Worm (Caenorhabditis elegans): ENCODE results near the gene F23H11.4.

F23H11.4 gene

ce11 chrIII:937961-938360 lies 30.6 kb upstream of the F23H11.4 start, which contains the start of gene fbxa-56:
Gene fbxa-56 (minus strand): TSS chrIII:938061.
- TF ChIP-seq fax-1 (tag; optimal IDR thresholded peaks at IDR 0.05) (no peak), che-1 (tag; optimal IDR thresholded peaks at IDR 0.05) (no peak)

ce11 chrIII:936037-936507 lies 28.7 kb upstream of the F23H11.4 start, which contains the start of gene fbxa-55:
Gene fbxa-55 (minus strand): TSS chrIII:936087.
- TF ChIP-seq ceh-2 (tag; optimal IDR thresholded peaks at IDR 0.05) (no peak), unc-55 (GFP tag; optimal IDR thresholded peaks at IDR 0.05) (no peak), eyg-1 (tag; optimal IDR thresholded peaks at IDR 0.05) (no peak), ref-2 (tag; optimal IDR thresholded peaks at IDR 0.05) (no peak), nhr-232 (tag; optimal IDR thresholded peaks at IDR 0.05) (no peak), dve-1 (tag; optimal IDR thresholded peaks at IDR 0.05) (no peak), pha-4 (tag; optimal IDR thresholded peaks at IDR 0.05) (no peak), dmd-4 (tag; optimal IDR thresholded peaks at IDR 0.05; ENCODE audit: borderline replicate concordance) (no peak), lin-11 (tag; optimal IDR thresholded peaks at IDR 0.05) (no peak), ztf-16 (tag; optimal IDR thresholded peaks at IDR 0.05) (no peak), ceh-30 (tag; optimal IDR thresholded peaks at IDR 0.05) (no peak), sox-2 (GFP tag; IDR thresholded peaks at IDR 0.05) (no peak), hlh-8 (tag; optimal IDR thresholded peaks at IDR 0.05) (no peak)

- TF ChIP-seq ceh-31 (tag; optimal IDR thresholded peaks at IDR 0.05): peak; percentile 81
- peak; percentile 12 for TF ChIP-seq ceh-24 (tag; optimal IDR thresholded peaks at IDR 0.05)
- peak; percentile 67 for TF ChIP-seq unc-42 (tag; optimal IDR thresholded peaks at IDR 0.05)
- peak; percentile 32 for TF ChIP-seq ceh-6 (GFP tag; optimal IDR thresholded peaks at IDR 0.05)
- peak; percentile 97 for TF ChIP-seq tbx-2 (tag; optimal IDR thresholded peaks at IDR 0.05)
- peak; percentile 91 for TF ChIP-seq hlh-8 (tag; optimal IDR thresholded peaks at IDR 0.05)
- peak; percentile 94 for TF ChIP-seq lin-11 (tag; optimal IDR thresholded peaks at IDR 0.05)
- TF ChIP-seq fax-1 (tag; optimal IDR thresholded peaks at IDR 0.05): peak; percentile 79
- peak; percentile 90 for TF ChIP-seq fkh-6 (tag; optimal IDR thresholded peaks at IDR 0.05)
- TF ChIP-seq gmeb-2 (tag; optimal IDR thresholded peaks at IDR 0.05): peak; percentile 80
- peak; percentile 76 for TF ChIP-seq C08G9.2 (tag; optimal IDR thresholded peaks at IDR 0.05)
- peak; percentile 42 for TF ChIP-seq ztf-16 (tag; optimal IDR thresholded peaks at IDR 0.05)
- TF ChIP-seq ref-2 (tag; optimal IDR thresholded peaks at IDR 0.05): peak; percentile 53
- peak; percentile 45 for TF ChIP-seq ceh-2 (tag; optimal IDR thresholded peaks at IDR 0.05)
- TF ChIP-seq eyg-1 (tag; optimal IDR thresholded peaks at IDR 0.05): peak; percentile 57
- TF ChIP-seq pag-3 (tag; optimal IDR thresholded peaks at IDR 0.05; ENCODE audit: borderline replicate concordance): peak; percentile 97
- peak; percentile 63 for TF ChIP-seq syd-9 (tag; optimal IDR thresholded peaks at IDR 0.05)
- TF ChIP-seq sox-4 (tag; optimal IDR thresholded peaks at IDR 0.05): peak; percentile 94
- peak; percentile 88 for TF ChIP-seq hlh-6 (tag; optimal IDR thresholded peaks at IDR 0.05)
- TF ChIP-seq ceh-19 (GFP tag; optimal IDR thresholded peaks at IDR 0.05): peak; percentile 91
- TF ChIP-seq sdc-2 (tag; optimal IDR thresholded peaks at IDR 0.05): peak; percentile 72
- peak; percentile 79 for TF ChIP-seq F13H6.1 (tag; optimal IDR thresholded peaks at IDR 0.05)
- peak; percentile 62 for TF ChIP-seq tbx-7 (tag; optimal IDR thresholded peaks at IDR 0.05)
- peak; percentile 97 for TF ChIP-seq elt-4 (tag; optimal IDR thresholded peaks at IDR 0.05)
- TF ChIP-seq ceh-14 (tag; optimal IDR thresholded peaks at IDR 0.05): peak; percentile 83
- TF ChIP-seq madf-2 (tag; optimal IDR thresholded peaks at IDR 0.05): peak; percentile 97
- TF ChIP-seq T23F11.4 (GFP tag; optimal IDR thresholded peaks at IDR 0.05): peak; percentile 56
- peak; percentile 91 for TF ChIP-seq lim-6 (tag; optimal IDR thresholded peaks at IDR 0.05)
- TF ChIP-seq che-1 (tag; optimal IDR thresholded peaks at IDR 0.05): peak; percentile 84
- peak; percentile 84 for TF ChIP-seq ceh-34 (tag; optimal IDR thresholded peaks at IDR 0.05)
- TF ChIP-seq elt-2 (tag; optimal IDR thresholded peaks at IDR 0.05): peak; percentile 19
- peak; percentile 96 for TF ChIP-seq pqm-1 (tag; optimal IDR thresholded peaks at IDR 0.05)
- peak; percentile 34 for TF ChIP-seq ceh-18 (tag; optimal IDR thresholded peaks at IDR 0.05)
- peak; percentile 18 for TF ChIP-seq pha-2 (tag; optimal IDR thresholded peaks at IDR 0.05)
- peak; percentile 65 for TF ChIP-seq rnt-1 (tag; optimal IDR thresholded peaks at IDR 0.05)
- TF ChIP-seq ets-4 (tag; optimal IDR thresholded peaks at IDR 0.05): peak; percentile 83
- TF ChIP-seq hlh-13 (GFP tag; optimal IDR thresholded peaks at IDR 0.05): peak; percentile 95
- peak; percentile 34 for TF ChIP-seq zip-5 (tag; optimal IDR thresholded peaks at IDR 0.05)
- peak; percentile 89 for TF ChIP-seq pat-9 (tag; optimal IDR thresholded peaks at IDR 0.05)
- TF ChIP-seq K02D7.2 (tag; optimal IDR thresholded peaks at IDR 0.05): peak; percentile 84
- TF ChIP-seq npax-4 (tag; optimal IDR thresholded peaks at IDR 0.05): peak; percentile 79
Observed at ce11 chrIII:931405-931804, 24.1 kb upstream of the F23H11.4 start.

Data from whole organism, late embryonic.